Worm (Caenorhabditis elegans) whole organism, mixed stage, embryonic: ENCODE data around the gene try-3.
A peak's percentile ranks its signal among the peaks of the same experiment; 100 is the strongest.

ENCODE experiments used
- bed-3 ChIP-seq: fragments of 200-800 bp; sonication (Bioruptor generic); optimal IDR thresholded peaks from 3 replicates; lab custom pipeline; 2018; ENCODE audit warnings: mild to moderate bottlenecking, missing genetic modification characterization, moderate library complexity, missing compliant biosample characterization
- blmp-1 ChIP-seq: fragments of 150-350 bp; optimal IDR thresholded peaks from 2 replicates; lab custom pipeline; 2014; ENCODE audit warnings: missing biosample characterization, missing genetic modification characterization
- ceh-39 ChIP-seq: fragments of 150-350 bp; optimal IDR thresholded peaks from 2 replicates; lab custom pipeline; 2014; ENCODE audit warnings: missing biosample characterization, missing genetic modification characterization
- ceh-43 ChIP-seq: fragments of 200-800 bp; sonication (Bioruptor generic); optimal IDR thresholded peaks from 2 replicates; lab custom pipeline; 2018; ENCODE audit warnings: mild to moderate bottlenecking, missing genetic modification characterization, moderate library complexity, missing compliant biosample characterization
- ceh-83 ChIP-seq: fragments of 200-800 bp; sonication (Bioruptor generic); optimal IDR thresholded peaks from 2 replicates; lab custom pipeline; 2018; ENCODE audit warnings: mild to moderate bottlenecking, missing genetic modification characterization, missing compliant biosample characterization
- ces-1 ChIP-seq: fragments of 150-350 bp; optimal IDR thresholded peaks from 2 replicates; lab custom pipeline; 2014; ENCODE audit warnings: missing biosample characterization, missing genetic modification reagents, missing genetic modification characterization
- cnd-1 ChIP-seq: fragments of 200-800 bp; sonication (Bioruptor generic); optimal IDR thresholded peaks from 2 replicates; lab custom pipeline; 2018; ENCODE audit warnings: mild to moderate bottlenecking, missing genetic modification characterization, missing compliant biosample characterization
- elt-1 ChIP-seq: sonication (generic microtip); optimal IDR thresholded peaks from 2 replicates; lab custom pipeline; 2017; ENCODE audit warnings: missing genetic modification characterization, mild to moderate bottlenecking, missing compliant biosample characterization, antibody characterized with exemption, moderate library complexity, borderline replicate concordance; ENCODE audit not compliant: insufficient read depth
- elt-3 ChIP-seq: fragments of 150-350 bp; optimal IDR thresholded peaks from 2 replicates; lab custom pipeline; 2014; ENCODE audit warnings: missing biosample characterization, missing genetic modification characterization
- flh-1 ChIP-seq: fragments of 200-800 bp; sonication (Bioruptor generic); optimal IDR thresholded peaks from 2 replicates; lab custom pipeline; 2018; ENCODE audit warnings: mild to moderate bottlenecking, missing genetic modification characterization, moderate library complexity, missing compliant biosample characterization
- ham-2 ChIP-seq: fragments of 200-800 bp; sonication (Bioruptor generic); optimal IDR thresholded peaks from 2 replicates; lab custom pipeline; 2018; ENCODE audit warnings: mild to moderate bottlenecking, missing genetic modification characterization, missing compliant biosample characterization
- hlh-1 ChIP-seq: fragments of 150-350 bp; optimal IDR thresholded peaks from 2 replicates; lab custom pipeline; 2014; ENCODE audit warnings: missing biosample characterization, missing genetic modification reagents, missing genetic modification characterization
- lin-13 ChIP-seq: fragments of 150-350 bp; optimal IDR thresholded peaks from 2 replicates; lab custom pipeline; 2014; ENCODE audit warnings: missing biosample characterization, missing genetic modification characterization
- lin-32 ChIP-seq: fragments of 200-800 bp; sonication (Bioruptor generic); optimal IDR thresholded peaks from 2 replicates; lab custom pipeline; 2018; ENCODE audit warnings: mild to moderate bottlenecking, missing genetic modification characterization, missing compliant biosample characterization
- lsy-2 ChIP-seq: fragments of 150-350 bp; optimal IDR thresholded peaks from 2 replicates; lab custom pipeline; 2014; ENCODE audit warnings: missing biosample characterization, missing genetic modification characterization
- mab-5 ChIP-seq: fragments of 150-350 bp; optimal IDR thresholded peaks from 2 replicates; lab custom pipeline; 2014; ENCODE audit warnings: missing biosample characterization, missing genetic modification characterization
- mep-1 ChIP-seq: fragments of 150-350 bp; optimal IDR thresholded peaks from 2 replicates; lab custom pipeline; 2017; ENCODE audit warnings: missing biosample characterization, missing genetic modification reagents, missing genetic modification characterization, inconsistent platforms
- mls-2 ChIP-seq: sonication (generic microtip); optimal IDR thresholded peaks from 2 replicates; lab custom pipeline; 2016; ENCODE audit warnings: mild to moderate bottlenecking, missing genetic modification characterization, moderate library complexity, missing compliant biosample characterization
- nhr-12 ChIP-seq: fragments of 150-350 bp; optimal IDR thresholded peaks from 2 replicates; lab custom pipeline; 2014; ENCODE audit warnings: missing biosample characterization, missing genetic modification characterization
- nhr-2 ChIP-seq: fragments of 150-350 bp; optimal IDR thresholded peaks from 2 replicates; lab custom pipeline; 2014; ENCODE audit warnings: missing biosample characterization, missing genetic modification characterization
- nhr-237 ChIP-seq: fragments of 150-350 bp; optimal IDR thresholded peaks from 2 replicates; lab custom pipeline; 2014; ENCODE audit warnings: missing biosample characterization, missing genetic modification characterization
- nhr-28 ChIP-seq: fragments of 150-350 bp; optimal IDR thresholded peaks from 2 replicates; lab custom pipeline; 2014; ENCODE audit warnings: missing biosample characterization, missing genetic modification characterization
- pha-4 ChIP-seq: fragments of 150-350 bp; optimal IDR thresholded peaks from 2 replicates; lab custom pipeline; 2018; ENCODE audit warnings: missing biosample characterization, missing genetic modification reagents, missing genetic modification characterization
- sem-2 ChIP-seq: fragments of 200-800 bp; sonication (Bioruptor generic); optimal IDR thresholded peaks from 2 replicates; lab custom pipeline; 2018; ENCODE audit warnings: mild to moderate bottlenecking, missing genetic modification characterization, missing compliant biosample characterization
- snpc-4 ChIP-seq: fragments of 150-350 bp; optimal IDR thresholded peaks from 2 replicates; lab custom pipeline; 2014; ENCODE audit warnings: missing biosample characterization, missing genetic modification characterization
- sptf-1 ChIP-seq: sonication (generic microtip); optimal IDR thresholded peaks from 2 replicates; lab custom pipeline; 2017; ENCODE audit warnings: mild to moderate bottlenecking, missing genetic modification characterization, moderate library complexity, missing compliant biosample characterization
- tbx-8 ChIP-seq: fragments of 200-800 bp; sonication (Bioruptor generic); optimal IDR thresholded peaks from 2 replicates; lab custom pipeline; 2018; ENCODE audit warnings: mild to moderate bottlenecking, missing genetic modification characterization, moderate library complexity, missing compliant biosample characterization
- unc-120 ChIP-seq: sonication (generic microtip); optimal IDR thresholded peaks from 2 replicates; lab custom pipeline; 2017; ENCODE audit warnings: missing genetic modification characterization, missing compliant biosample characterization; ENCODE audit not compliant: poor library complexity, severe bottlenecking
- unc-39 ChIP-seq: fragments of 150-350 bp; optimal IDR thresholded peaks from 2 replicates; lab custom pipeline; 2014; ENCODE audit warnings: missing biosample characterization, missing genetic modification characterization
- ztf-11 ChIP-seq: fragments of 150-350 bp; optimal IDR thresholded peaks from 2 replicates; lab custom pipeline; 2014; ENCODE audit warnings: missing biosample characterization, missing genetic modification characterization

The try-3 gene

DNA sequence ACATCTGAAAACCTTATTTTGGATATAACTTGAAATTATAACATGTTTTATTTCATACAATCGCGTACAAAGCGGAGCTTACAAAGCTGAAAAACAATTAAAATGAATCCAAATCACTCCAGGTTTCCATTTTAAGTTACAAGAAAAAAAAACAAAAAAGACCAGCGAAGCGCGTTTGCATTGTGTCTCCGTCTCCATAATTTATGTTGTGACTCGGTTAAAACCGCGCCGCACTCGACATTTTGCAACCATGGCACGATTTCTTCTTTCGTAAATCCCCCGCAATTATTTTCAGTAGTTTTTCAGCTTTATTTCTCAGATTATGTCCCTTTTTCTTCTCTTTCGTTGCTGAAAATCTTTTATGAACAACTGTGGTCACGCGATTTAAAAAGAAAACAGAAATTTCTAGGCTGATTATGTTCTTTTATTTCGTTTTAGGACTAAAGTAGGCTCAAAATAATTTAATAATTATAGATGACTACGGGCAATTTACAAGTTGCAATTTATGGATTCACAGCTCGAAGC lies 28.5 kb downstream of the try-3 start, which contains the start of the genes F38A5.2 and dnj-11:
TSS of gene F38A5.2 (minus strand) at position 4 of the 525 bp plus-strand sequence.
TSS of gene dnj-11 (plus strand) at position 475 of the 525 bp plus-strand sequence.
- TF ChIP-seq blmp-1 (tag; lab: Kevin White, UChicago) (no peak), nhr-237 (tag; lab: Kevin White, UChicago) (peak; percentile 78), hlh-1 (tag; lab: Kevin White, UChicago) (peak; percentile 25), pha-4 (tag; lab: Kevin White, UChicago) (peak; percentile 64), elt-1 (tag; lab: Kevin White, UChicago) (no peak), snpc-4 (tag; lab: Kevin White, UChicago) (no peak), mep-1 (tag; lab: Kevin White, UChicago) (peak; percentile 95), ceh-43 (GFP tag; lab: Kevin White, UChicago) (no peak), nhr-12 (tag; lab: Kevin White, UChicago) (no peak), sptf-1 (tag; lab: Kevin White, UChicago) (no peak), ztf-11 (tag; lab: Kevin White, UChicago) (no peak), flh-1 (GFP tag; lab: Kevin White, UChicago) (no peak), ceh-39 (tag; lab: Kevin White, UChicago) (peak; percentile 73), lin-13 (tag; lab: Kevin White, UChicago) (peak; percentile 68), mls-2 (tag; lab: Kevin White, UChicago) (no peak), lsy-2 (tag; lab: Kevin White, UChicago) (peak; percentile 78), ces-1 (peak; percentile 75), unc-120 (tag; lab: Kevin White, UChicago) (peak; percentile 55), cnd-1 (tag; lab: Kevin White, UChicago) (no peak), bed-3 (GFP tag; lab: Kevin White, UChicago) (no peak)

DNA sequence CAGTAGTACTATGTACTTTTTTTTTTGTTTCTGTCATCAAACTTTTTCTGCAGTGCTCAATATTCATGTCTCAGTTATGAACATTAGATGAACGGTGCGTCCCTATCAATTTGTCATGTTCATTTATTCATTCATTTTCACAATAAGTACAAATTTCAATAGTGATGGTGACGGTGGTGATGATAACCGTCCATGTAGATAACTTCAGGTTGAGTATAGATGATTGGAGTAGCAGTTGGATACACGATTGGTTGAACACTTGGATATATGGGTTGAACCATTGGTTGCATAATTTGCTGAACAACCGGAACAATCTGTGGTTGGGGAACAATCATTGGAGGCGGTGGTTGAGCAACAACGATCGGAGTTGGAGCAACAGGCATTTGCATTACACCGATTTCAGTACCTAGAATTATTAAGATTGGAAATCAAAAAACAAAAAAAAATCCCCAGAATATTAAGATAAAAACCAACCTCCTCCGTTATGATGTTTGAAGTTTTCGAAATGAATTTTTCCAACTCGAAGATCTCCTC lies 31.2 kb downstream of the try-3 start:
- TF ChIP-seq ces-1 (no peak), elt-3 (tag; lab: Kevin White, UChicago) (no peak), ceh-39 (tag; lab: Kevin White, UChicago) (no peak), sptf-1 (tag; lab: Kevin White, UChicago) (no peak), pha-4 (tag; lab: Kevin White, UChicago) (no peak), flh-1 (GFP tag; lab: Kevin White, UChicago) (no peak), bed-3 (GFP tag; lab: Kevin White, UChicago) (no peak), unc-39 (tag; lab: Kevin White, UChicago) (no peak), snpc-4 (tag; lab: Kevin White, UChicago) (no peak), nhr-28 (tag; lab: Kevin White, UChicago) (no peak), ceh-43 (GFP tag; lab: Kevin White, UChicago) (no peak), ham-2 (no peak), tbx-8 (GFP tag; lab: Kevin White, UChicago) (no peak), ztf-11 (tag; lab: Kevin White, UChicago) (no peak), nhr-12 (tag; lab: Kevin White, UChicago) (no peak)

DNA sequence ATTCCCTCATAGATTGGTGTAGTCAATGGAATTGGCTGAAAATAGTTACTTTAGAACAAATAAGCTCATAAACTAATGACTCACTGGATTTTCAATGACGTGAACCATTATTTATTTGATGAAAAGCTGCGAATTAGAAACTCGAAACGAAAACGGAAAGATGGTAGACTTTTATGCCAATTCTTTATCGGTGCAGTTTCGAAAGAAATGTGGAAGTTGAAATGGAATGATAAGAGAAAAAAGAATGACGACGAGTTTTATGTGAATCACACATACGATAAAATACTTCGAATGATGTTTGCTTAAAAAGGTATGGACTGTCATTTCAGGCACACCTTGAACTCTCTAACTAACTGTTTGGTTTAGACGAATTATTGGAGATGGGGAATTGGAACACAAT lies 33.1 kb downstream of the try-3 start, which contains the start of the genes lec-11 and irld-7:
TSS of gene lec-11 (minus strand) at position 126 of the 400 bp plus-strand sequence.
TSS of gene irld-7 (plus strand) at position 332 of the 400 bp plus-strand sequence.
- no peak for TF ChIP-seq unc-39 (tag; lab: Kevin White, UChicago)
- no peak for TF ChIP-seq bed-3 (GFP tag; lab: Kevin White, UChicago)
- TF ChIP-seq ces-1 = no peak
- no peak for TF ChIP-seq sem-2 (GFP tag; lab: Kevin White, UChicago)
- no peak for TF ChIP-seq lin-32 (GFP tag; lab: Kevin White, UChicago)
- TF ChIP-seq mep-1 (tag; lab: Kevin White, UChicago) = no peak
- no peak for TF ChIP-seq nhr-28 (tag; lab: Kevin White, UChicago)
- no peak for TF ChIP-seq nhr-12 (tag; lab: Kevin White, UChicago)
- TF ChIP-seq mab-5 = no peak
- TF ChIP-seq unc-120 (tag; lab: Kevin White, UChicago) = no peak
- TF ChIP-seq ceh-83 (GFP tag; lab: Kevin White, UChicago) = no peak
- TF ChIP-seq cnd-1 (tag; lab: Kevin White, UChicago) = no peak
- TF ChIP-seq ceh-43 (GFP tag; lab: Kevin White, UChicago) = no peak
- no peak for TF ChIP-seq ztf-11 (tag; lab: Kevin White, UChicago)
- no peak for TF ChIP-seq nhr-2
- TF ChIP-seq sptf-1 (tag; lab: Kevin White, UChicago) = no peak
- TF ChIP-seq ham-2 = no peak
- no peak for TF ChIP-seq snpc-4 (tag; lab: Kevin White, UChicago)
- no peak for TF ChIP-seq hlh-1 (tag; lab: Kevin White, UChicago)
